Worm (Caenorhabditis elegans): ENCODE measurements around the gene nlp-2.
A peak's percentile ranks its signal among the peaks of the same experiment; 100 is the strongest.

Gene nlp-2

DNA sequence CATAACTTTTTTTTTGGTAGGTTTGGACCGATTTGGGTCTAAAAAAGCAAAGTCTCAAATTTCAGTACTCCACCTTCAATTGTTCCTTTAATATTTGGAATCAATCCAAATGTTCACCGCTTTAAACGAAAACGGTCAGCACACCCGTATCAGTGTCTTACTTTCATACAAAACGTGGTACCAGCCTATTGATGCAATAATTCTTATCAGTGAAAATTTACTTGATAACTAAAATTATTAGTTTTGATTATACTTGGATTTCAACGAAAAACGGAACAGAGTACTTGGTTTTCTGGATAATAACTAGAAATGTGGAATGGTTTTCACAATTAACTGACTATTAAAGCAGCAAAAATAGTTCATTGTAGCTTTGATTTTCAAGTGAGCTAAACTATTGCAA, 26.1 kb upstream of the nlp-2 start (continued):
- TF ChIP-seq tra-1 (GFP tag; IDR thresholded peaks at IDR 0.05) (no peak), hlh-11 (tag; optimal IDR thresholded peaks at IDR 0.05) (peak; percentile 38), egl-43 (GFP tag; IDR thresholded peaks at IDR 0.05) (no peak), skn-1 (tag; optimal IDR thresholded peaks at IDR 0.05) (no peak), mdt-29 (GFP tag; IDR thresholded peaks at IDR 0.05) (no peak)

DNA sequence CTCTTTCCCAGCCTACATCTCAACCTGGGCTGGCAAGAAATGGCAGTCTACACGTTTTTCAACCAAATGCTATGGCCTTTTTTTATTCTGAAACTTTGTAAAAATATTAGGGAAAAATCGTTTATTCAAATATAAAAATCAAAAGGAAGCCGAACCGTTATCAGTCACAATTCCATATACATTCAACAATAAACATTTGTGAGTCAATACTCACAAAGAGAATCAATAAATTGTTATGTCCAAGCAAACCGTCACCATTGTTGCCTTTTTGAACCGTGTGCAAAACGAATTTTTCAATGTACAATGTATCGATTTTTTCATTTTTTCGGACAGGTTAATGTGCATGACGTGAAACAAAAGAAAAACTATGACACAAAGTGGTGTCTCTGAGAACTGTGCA, 24.5 kb upstream of the nlp-2 start:
- TF ChIP-seq ama-1 (optimal IDR thresholded peaks at IDR 0.05) (no peak), dve-1 (tag; optimal IDR thresholded peaks at IDR 0.05; ENCODE audit: insufficient read depth) (peak; percentile 29), daf-16 (GFP tag; optimal IDR thresholded peaks at IDR 0.05) (no peak), daf-16 (tag; optimal IDR thresholded peaks at IDR 0.05) (peak; percentile 89), lin-15B (tag; optimal IDR thresholded peaks at IDR 0.05) (no peak), hmg-1.1 (GFP tag; IDR thresholded peaks at IDR 0.05) (no peak), jun-1 (tag; optimal IDR thresholded peaks at IDR 0.05) (no peak), php-3 (GFP tag; IDR thresholded peaks at IDR 0.05) (0 out of 2 replicates have a peak, but pooled peaks have one; percentile 23), nhr-6 (tag; optimal IDR thresholded peaks at IDR 0.05) (no peak)

- TF ChIP-seq mep-1 (tag; optimal IDR thresholded peaks at IDR 0.05) (peak; percentile 42), mes-2 (tag; optimal IDR thresholded peaks at IDR 0.05; ENCODE audit: poor library complexity, severe bottlenecking) (peak; percentile 31), aha-1 (tag) (peak; percentile 84), tra-1 (GFP tag; IDR thresholded peaks at IDR 0.05) (0 out of 2 replicates have a peak, but pooled peaks have one; percentile 5), nhr-28 (tag; optimal IDR thresholded peaks at IDR 0.05) (peak; percentile 42), hlh-11 (tag; optimal IDR thresholded peaks at IDR 0.05) (peak; percentile 32), nhr-42 (GFP tag; IDR thresholded peaks at IDR 0.05) (no peak), mxl-3 (GFP tag; optimal IDR thresholded peaks at IDR 0.05) (peak; percentile 24), Y5F2A.4 (GFP tag; optimal IDR thresholded peaks at IDR 0.05) (no peak), lin-15B (tag; optimal IDR thresholded peaks at IDR 0.05) (no peak), vab-7 (GFP tag; IDR thresholded peaks at IDR 0.05) (no peak), rbr-2 (tag; optimal IDR thresholded peaks at IDR 0.05) (peak; percentile 4), daf-16 (GFP tag; optimal IDR thresholded peaks at IDR 0.05) (no peak), daf-16 (tag; optimal IDR thresholded peaks at IDR 0.05) (peak; percentile 3), lsy-2 (tag; optimal IDR thresholded peaks at IDR 0.05) (peak in 1 of 2 experiments; percentile 15), daf-12 (tag; optimal IDR thresholded peaks at IDR 0.05) (no peak), mdl-1 (tag; optimal IDR thresholded peaks at IDR 0.05) (no peak), dve-1 (tag; optimal IDR thresholded peaks at IDR 0.05; ENCODE audit: insufficient read depth) (peak; percentile 30), nhr-25 (tag; optimal IDR thresholded peaks at IDR 0.05; ENCODE audit: borderline replicate concordance, insufficient read depth) (peak; percentile 74)
These were observed 23.7 kb upstream of the nlp-2 start for ce11 chrX:2368042-2368814.

DNA sequence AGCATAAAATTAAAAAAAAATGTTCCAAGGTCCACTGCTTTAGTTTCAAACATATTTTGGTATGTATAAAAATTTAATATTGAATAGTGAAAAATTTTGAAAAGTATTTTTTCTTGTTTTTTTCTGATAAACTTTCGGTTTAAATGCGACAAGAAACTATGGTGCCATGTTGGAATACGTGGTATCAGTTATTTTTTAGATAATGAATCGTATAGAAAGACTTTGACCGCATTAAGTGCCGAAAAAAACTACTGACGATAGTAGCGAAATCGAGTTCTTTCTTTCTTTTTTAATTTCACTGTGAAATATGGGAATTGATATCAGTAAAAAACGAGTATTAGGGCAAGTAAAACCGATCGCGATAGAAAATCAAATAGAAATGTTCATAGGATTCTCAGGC, 21.3 kb upstream of the nlp-2 start, which contains the start of gene T24D8.6:
Gene T24D8.6, minus strand, starts transcription at position 101 of the 400 bp plus-strand sequence.
- no peak for TF ChIP-seq dmd-6 (GFP tag; IDR thresholded peaks at IDR 0.05)
- no peak for TF ChIP-seq daf-8 (GFP tag; IDR thresholded peaks at IDR 0.05)
- no peak for TF ChIP-seq zag-1 (tag; optimal IDR thresholded peaks at IDR 0.05)
- TF ChIP-seq mep-1 (tag; optimal IDR thresholded peaks at IDR 0.05) = no peak
- TF ChIP-seq daf-19 (GFP tag; conservative IDR thresholded peaks at IDR 0.05) = no peak
- no peak for TF ChIP-seq mxl-3 (GFP tag; optimal IDR thresholded peaks at IDR 0.05)

ce11 chrX:2364703-2365299, 20.2 kb upstream of the nlp-2 start:
- TF ChIP-seq snpc-1.2 (GFP tag; IDR thresholded peaks at IDR 0.05) (no peak), lim-7 (GFP tag; IDR thresholded peaks at IDR 0.05) (no peak), dmd-6 (GFP tag; IDR thresholded peaks at IDR 0.05) (peak; percentile 85), pqm-1 (tag; optimal IDR thresholded peaks at IDR 0.05) (no peak), spr-3 (GFP tag; optimal IDR thresholded peaks at IDR 0.05) (peak; percentile 68), ztf-7 (tag; optimal IDR thresholded peaks at IDR 0.05) (peak; percentile 94), mdl-1 (tag; optimal IDR thresholded peaks at IDR 0.05) (peak; percentile 84), mep-1 (tag; optimal IDR thresholded peaks at IDR 0.05) (peak; percentile 99), php-3 (GFP tag; IDR thresholded peaks at IDR 0.05) (peak; percentile 91), mxl-2 (GFP tag; conservative IDR thresholded peaks at IDR 0.05) (no peak), unc-62 (GFP tag; optimal IDR thresholded peaks at IDR 0.05 in 1 of 2) (peak in 1 of 2 experiments; percentile 81), unc-62 (tag; optimal IDR thresholded peaks at IDR 0.05) (no peak), Y5F2A.4 (GFP tag; optimal IDR thresholded peaks at IDR 0.05) (no peak), egl-27 (tag; optimal IDR thresholded peaks at IDR 0.05) (no peak), ceh-44 (GFP tag; IDR thresholded peaks at IDR 0.05) (no peak), zip-2 (tag; optimal IDR thresholded peaks at IDR 0.05) (peak; percentile 91)
